Worm (Caenorhabditis elegans): ENCODE results near the gene C25F9.12.

DNA sequence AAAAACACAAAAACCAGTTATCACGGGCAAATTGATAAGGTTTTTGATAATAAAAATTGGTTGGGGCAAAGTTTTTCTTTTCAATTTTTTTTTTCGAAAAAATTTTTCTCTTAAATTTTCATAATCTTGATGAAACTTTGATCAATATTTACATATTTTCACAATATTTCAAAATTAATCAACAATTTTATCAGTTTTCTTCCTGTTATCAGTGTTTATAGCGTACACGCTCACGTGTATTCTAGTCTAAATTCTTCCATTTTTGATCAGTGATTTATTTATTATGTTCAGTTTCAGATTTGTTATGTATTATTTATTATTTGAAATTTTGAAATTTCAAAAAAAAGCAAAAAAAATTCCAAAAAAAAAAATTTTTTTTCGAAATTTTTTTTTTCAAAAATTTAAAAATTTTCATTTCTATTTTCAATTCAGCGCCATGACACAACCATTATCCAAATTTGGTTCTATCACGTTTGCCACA is 25.7 kb downstream of the C25F9.12 start, which contains the start of gene nceh-1:
- TF ChIP-seq him-1 (tag; optimal IDR thresholded peaks at IDR 0.05) (no peak), W03F9.2 (tag; optimal IDR thresholded peaks at IDR 0.05) (no peak)

All from whole organism, L4/young adult.